Worm (Caenorhabditis elegans): ENCODE data around the gene gst-26.
A peak's percentile ranks its signal among the peaks of the same experiment; 100 is the strongest.
"Not testable (repeated sequence)": the region's sequence is repeated elsewhere in the genome, so short reads cannot be mapped to it uniquely, and the experiment has no call there.

The gst-26 gene

ce11 chrII:15157880-15158279 lies 6.5 kb downstream of the gst-26 start, which contains the start of gene ptr-20:
ptr-20 (plus strand) TSS chrII:15158180.
- TF ChIP-seq dao-5 (tag; optimal IDR thresholded peaks at IDR 0.05) (no peak), him-1 (tag; optimal IDR thresholded peaks at IDR 0.05) (no peak), W03F9.2 (tag; optimal IDR thresholded peaks at IDR 0.05) (no peak)

ce11 chrII:15148442-15148841 lies 15.9 kb downstream of the gst-26 start:
- no peak for TF ChIP-seq him-1 (tag; optimal IDR thresholded peaks at IDR 0.05)
- TF ChIP-seq dao-5 (tag; optimal IDR thresholded peaks at IDR 0.05) = no peak
- TF ChIP-seq W03F9.2 (tag; optimal IDR thresholded peaks at IDR 0.05) = no peak

ce11 chrII:15145594-15145993 lies 18.8 kb downstream of the gst-26 start, which contains the start of gene Y53F4B.27:
Y53F4B.27 (plus strand) TSS chrII:15145894.
- TF ChIP-seq dao-5 (tag; optimal IDR thresholded peaks at IDR 0.05) (no peak), W03F9.2 (tag; optimal IDR thresholded peaks at IDR 0.05) (no peak)

- no peak for TF ChIP-seq W03F9.2 (tag; optimal IDR thresholded peaks at IDR 0.05)
- TF ChIP-seq him-1 (tag; optimal IDR thresholded peaks at IDR 0.05) = no peak
- TF ChIP-seq dao-5 (tag; optimal IDR thresholded peaks at IDR 0.05) = no peak
Observed at ce11 chrII:15143729-15144128, 20.6 kb downstream of the gst-26 start.

ce11 chrII:15140881-15141280 lies 23.5 kb downstream of the gst-26 start, which contains the start of gene Y53F4B.26:
Y53F4B.26 (minus strand) TSS chrII:15140981.
- TF ChIP-seq W03F9.2, dao-5, him-1 (tag; optimal IDR thresholded peaks at IDR 0.05): not testable (repeated sequence)

ce11 chrII:15135886-15136285 lies 28.5 kb downstream of the gst-26 start, which contains the start of gene Y53F4B.25:
Y53F4B.25 (plus strand) TSS chrII:15136186.
- TF ChIP-seq dao-5 (tag; optimal IDR thresholded peaks at IDR 0.05) = no peak
- no peak for TF ChIP-seq W03F9.2 (tag; optimal IDR thresholded peaks at IDR 0.05)
- TF ChIP-seq him-1 (tag; optimal IDR thresholded peaks at IDR 0.05) = no peak

ce11 chrII:15134332-15134731 lies 30.0 kb downstream of the gst-26 start, which contains the start of gene Y53F4B.24:
Y53F4B.24 (minus strand) TSS chrII:15134432.
- TF ChIP-seq dao-5 (tag; optimal IDR thresholded peaks at IDR 0.05) (no peak), W03F9.2 (tag; optimal IDR thresholded peaks at IDR 0.05) (no peak), him-1 (tag; optimal IDR thresholded peaks at IDR 0.05) (no peak)

- TF ChIP-seq W03F9.2 (tag; optimal IDR thresholded peaks at IDR 0.05) (no peak), dao-5 (tag; optimal IDR thresholded peaks at IDR 0.05) (no peak), him-1 (tag; optimal IDR thresholded peaks at IDR 0.05) (no peak)
Observed at ce11 chrII:15130512-15130911, 33.8 kb downstream of the gst-26 start, which contains the start of gene Y53F4B.62. Y53F4B.62 (minus strand) TSS chrII:15130612.

- TF ChIP-seq W03F9.2 (tag; optimal IDR thresholded peaks at IDR 0.05) (no peak), him-1 (tag; optimal IDR thresholded peaks at IDR 0.05) (no peak), dao-5 (tag; optimal IDR thresholded peaks at IDR 0.05) (no peak)
Observed at ce11 chrII:15124193-15124592, 40.2 kb downstream of the gst-26 start, which contains the start of gene Y53F4B.23. Y53F4B.23 (plus strand) TSS chrII:15124504.

- no peak for TF ChIP-seq him-1 (tag; optimal IDR thresholded peaks at IDR 0.05)
- peak; percentile 24 for TF ChIP-seq W03F9.2 (tag; optimal IDR thresholded peaks at IDR 0.05)
- no peak for TF ChIP-seq dao-5 (tag; optimal IDR thresholded peaks at IDR 0.05)
Observed at ce11 chrII:15119537-15120360, 44.6 kb downstream of the gst-26 start, which contains the start of gene arp-1. arp-1 (plus strand) TSS chrII:15120301.
